Worm (Caenorhabditis elegans) whole organism, L1 larva: ENCODE data around the gene nhr-68.
A peak's percentile ranks its signal among the peaks of the same experiment; 100 is the strongest.

Source experiments
- C04F5.9 ChIP-seq: sonication (generic microtip); optimal IDR thresholded peaks from 2 replicates; lab custom pipeline; 2016; ENCODE audit warnings: missing genetic modification characterization, missing compliant biosample characterization
- C34B4.2 ChIP-seq: sonication (generic microtip); optimal IDR thresholded peaks from 2 replicates; lab custom pipeline; 2017; ENCODE audit warnings: mild to moderate bottlenecking, missing genetic modification characterization, missing compliant biosample characterization
- F16B12.6 ChIP-seq: fragments of 150-350 bp; optimal IDR thresholded peaks from 2 replicates; lab custom pipeline; 2014; ENCODE audit warnings: missing biosample characterization, missing genetic modification characterization
- ceh-63 ChIP-seq: fragments of 200-800 bp; sonication (Bioruptor generic); optimal IDR thresholded peaks from 2 replicates; lab custom pipeline; 2018; ENCODE audit warnings: mild to moderate bottlenecking, missing genetic modification characterization, missing compliant biosample characterization
- ceh-82 ChIP-seq, 3 experiments: fragments of 150-350 bp in 1 of 3; sonication (generic microtip) in 2 of 3; optimal IDR thresholded peaks; 2 replicates each; lab custom pipeline; 2014 to 2017; ENCODE audit warnings: missing biosample characterization in 3 of 3, missing genetic modification characterization in 3 of 3
- ceh-88 ChIP-seq: fragments of 200-800 bp; sonication (Bioruptor generic); IDR thresholded peaks from 2 replicates; pipeline ENCODE4 v1.3.6; 2022; ENCODE audit warnings: missing genetic modification characterization, missing compliant biosample characterization
- dsc-1 ChIP-seq: sonication (generic microtip); optimal IDR thresholded peaks from 2 replicates; lab custom pipeline; 2016; ENCODE audit warnings: mild to moderate bottlenecking, missing genetic modification characterization, missing compliant biosample characterization
- efl-1 ChIP-seq, 4 experiments: fragments of 150-350 bp; optimal IDR thresholded peaks in 3 of 4; peaks in 1 of 4; 1 replicate in 1 of 4; 2 replicates in 3 of 4; lab custom pipeline; 2014; ENCODE audit warnings: missing biosample characterization in 2 of 4, missing genetic modification characterization in 2 of 4, missing genetic modification reagents in 2 of 4
- egl-27 ChIP-seq, 2 experiments: fragments of 150-350 bp in 1 of 2; sonication (generic microtip); optimal IDR thresholded peaks; 3 replicates each; lab custom pipeline; 2017 to 2018; ENCODE audit warnings: missing biosample characterization in 2 of 2, missing genetic modification characterization in 2 of 2, missing genetic modification reagents in 2 of 2
- fkh-8 ChIP-seq: sonication (generic microtip); optimal IDR thresholded peaks from 2 replicates; lab custom pipeline; 2016; ENCODE audit warnings: mild to moderate bottlenecking, missing genetic modification characterization, missing compliant biosample characterization
- fos-1 ChIP-seq: fragments of 150-350 bp; optimal IDR thresholded peaks from 2 replicates; lab custom pipeline; 2014; ENCODE audit warnings: missing biosample characterization, missing genetic modification characterization
- hlh-17 ChIP-seq: fragments of 200-800 bp; sonication (Bioruptor generic); optimal IDR thresholded peaks from 2 replicates; lab custom pipeline; 2018; ENCODE audit warnings: missing genetic modification characterization, mild to moderate bottlenecking, missing compliant biosample characterization, moderate library complexity, borderline replicate concordance
- hpl-2 ChIP-seq: fragments of 150-350 bp; optimal IDR thresholded peaks from 2 replicates; lab custom pipeline; 2014; ENCODE audit warnings: missing biosample characterization, missing genetic modification reagents, missing genetic modification characterization
- irx-1 ChIP-seq: sonication (generic microtip); optimal IDR thresholded peaks from 2 replicates; lab custom pipeline; 2016; ENCODE audit warnings: missing genetic modification characterization, missing compliant biosample characterization
- lin-14 ChIP-seq: fragments of 200-800 bp; sonication (Bioruptor generic); optimal IDR thresholded peaks from 2 replicates; lab custom pipeline; 2018; ENCODE audit warnings: mild to moderate bottlenecking, missing genetic modification characterization, moderate library complexity, missing compliant biosample characterization
- lin-35 ChIP-seq, 2 experiments: fragments of 150-350 bp; optimal IDR thresholded peaks; 2 replicates each; lab custom pipeline; 2014; ENCODE audit warnings: missing biosample characterization in 2 of 2, missing genetic modification characterization in 2 of 2, missing genetic modification reagents in 2 of 2
- lir-3 ChIP-seq: sonication (generic microtip); optimal IDR thresholded peaks from 2 replicates; lab custom pipeline; 2016; ENCODE audit warnings: mild to moderate bottlenecking, missing genetic modification characterization, moderate library complexity, missing compliant biosample characterization; ENCODE audit not compliant: poor library complexity
- lsy-2 ChIP-seq, 2 experiments: fragments of 150-350 bp; optimal IDR thresholded peaks; 2 replicates each; lab custom pipeline; 2014; ENCODE audit warnings: missing biosample characterization in 2 of 2, missing genetic modification characterization in 2 of 2
- mdl-1 ChIP-seq, 2 experiments: fragments of 150-350 bp; optimal IDR thresholded peaks; 2 replicates each; lab custom pipeline; 2014 to 2017; ENCODE audit warnings: missing biosample characterization in 2 of 2, missing genetic modification characterization in 2 of 2, inconsistent platforms in 1 of 2
- mep-1 ChIP-seq: fragments of 150-350 bp; optimal IDR thresholded peaks from 2 replicates; lab custom pipeline; 2014; ENCODE audit warnings: missing biosample characterization, missing genetic modification characterization
- nhr-11 ChIP-seq: fragments of 150-350 bp; optimal IDR thresholded peaks from 2 replicates; lab custom pipeline; 2014; ENCODE audit warnings: missing biosample characterization, missing genetic modification characterization
- nhr-12 ChIP-seq: sonication (generic microtip); optimal IDR thresholded peaks from 2 replicates; lab custom pipeline; 2017; ENCODE audit warnings: missing biosample characterization, missing genetic modification characterization
- nhr-19 ChIP-seq: fragments of 200-800 bp; sonication (Bioruptor generic); conservative IDR thresholded peaks from 2 replicates; pipeline ENCODE4 v1.3.6; 2022; ENCODE audit warnings: missing genetic modification characterization, missing compliant biosample characterization
- nhr-20 ChIP-seq: sonication (generic microtip); optimal IDR thresholded peaks from 2 replicates; lab custom pipeline; 2016; ENCODE audit warnings: mild to moderate bottlenecking, missing genetic modification characterization, missing compliant biosample characterization
- nhr-71 ChIP-seq: sonication (generic microtip); optimal IDR thresholded peaks from 2 replicates; lab custom pipeline; 2016; ENCODE audit warnings: mild to moderate bottlenecking, missing genetic modification characterization, moderate library complexity, missing compliant biosample characterization
- nhr-77 ChIP-seq: fragments of 150-350 bp; optimal IDR thresholded peaks from 2 replicates; lab custom pipeline; 2014; ENCODE audit warnings: missing biosample characterization, missing genetic modification characterization
- nhr-85 ChIP-seq: sonication (generic microtip); peaks from one replicate; lab custom pipeline; 2016; ENCODE audit warnings: missing genetic modification characterization, inconsistent platforms, missing compliant biosample characterization
- nhr-90 ChIP-seq: sonication (generic microtip); optimal IDR thresholded peaks from 2 replicates; lab custom pipeline; 2016; ENCODE audit warnings: mild to moderate bottlenecking, missing genetic modification characterization, missing compliant biosample characterization; ENCODE audit not compliant: poor library complexity
- pqm-1 ChIP-seq: sonication (generic microtip); optimal IDR thresholded peaks from 3 replicates; lab custom pipeline; 2017; ENCODE audit warnings: missing biosample characterization, missing genetic modification characterization
- skn-1 ChIP-seq: fragments of 150-350 bp; optimal IDR thresholded peaks from 2 replicates; lab custom pipeline; 2014; ENCODE audit warnings: missing biosample characterization, missing genetic modification characterization
- snpc-4 ChIP-seq: fragments of 150-350 bp; optimal IDR thresholded peaks from 2 replicates; lab custom pipeline; 2014; ENCODE audit warnings: missing biosample characterization, missing genetic modification characterization
- snu-23 ChIP-seq: sonication (generic microtip); optimal IDR thresholded peaks from 2 replicates; lab custom pipeline; 2016; ENCODE audit warnings: missing genetic modification characterization, missing compliant biosample characterization
- sox-4 ChIP-seq: sonication (generic microtip); optimal IDR thresholded peaks from 2 replicates; lab custom pipeline; 2016; ENCODE audit warnings: missing genetic modification characterization, missing compliant biosample characterization
- sup-37 ChIP-seq: fragments of 200-800 bp; sonication (Bioruptor generic); optimal IDR thresholded peaks from 2 replicates; lab custom pipeline; 2018; ENCODE audit warnings: mild to moderate bottlenecking, missing genetic modification characterization, missing compliant biosample characterization
- tbx-2 ChIP-seq: sonication (generic microtip); optimal IDR thresholded peaks from 2 replicates; lab custom pipeline; 2016; ENCODE audit warnings: missing genetic modification characterization, missing compliant biosample characterization
- tlp-1 ChIP-seq: fragments of 150-350 bp; optimal IDR thresholded peaks from 2 replicates; lab custom pipeline; 2014; ENCODE audit warnings: missing biosample characterization, missing genetic modification characterization
- unc-62 ChIP-seq: fragments of 150-350 bp; optimal IDR thresholded peaks from 2 replicates; lab custom pipeline; 2014; ENCODE audit warnings: missing biosample characterization, missing genetic modification reagents, missing genetic modification characterization
- vab-15 ChIP-seq: sonication (generic microtip); optimal IDR thresholded peaks from 2 replicates; lab custom pipeline; 2017; ENCODE audit warnings: missing genotype, mild to moderate bottlenecking, missing genetic modification characterization, missing compliant biosample characterization

nhr-68 gene

DNA sequence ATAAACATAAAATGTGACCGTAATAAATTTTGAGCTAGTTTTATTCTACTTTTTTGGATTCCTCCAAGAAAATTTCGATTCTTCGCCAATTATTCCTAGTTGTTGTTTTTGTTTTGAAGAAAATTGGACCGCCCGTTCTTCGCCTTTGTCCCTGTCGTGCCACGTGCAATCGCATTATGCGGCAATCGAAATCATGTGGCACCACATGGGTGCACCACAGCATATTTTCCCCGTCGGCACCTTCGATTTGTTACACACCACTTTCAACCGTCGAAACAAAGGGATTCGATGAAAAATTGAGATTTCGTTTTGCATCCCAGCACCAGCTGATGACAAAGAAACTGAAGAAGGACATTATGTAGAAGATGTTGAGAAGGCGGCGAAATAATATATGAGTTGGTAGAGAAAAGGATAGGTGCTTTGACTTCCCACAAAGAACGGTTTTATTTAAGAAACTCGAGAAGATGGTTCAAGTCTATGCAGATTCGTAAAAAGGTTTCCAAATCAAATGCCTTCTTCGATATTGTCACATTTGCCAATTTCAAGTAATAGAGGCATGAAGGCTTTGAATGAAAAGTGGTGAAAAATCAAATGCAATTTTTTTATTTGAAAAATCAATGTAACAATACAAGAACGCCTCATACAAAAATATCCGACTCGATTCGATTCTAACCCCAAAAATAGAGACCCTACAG lies 44.5 kb upstream of the nhr-68 start:
- TF ChIP-seq lin-14 (GFP tag; lab: Kevin White, UChicago) (peak; percentile 33), nhr-11 (tag; lab: Kevin White, UChicago) (no peak), dsc-1 (tag; lab: Kevin White, UChicago) (peak; percentile 57), sup-37 (GFP tag; lab: Kevin White, UChicago) (no peak), ceh-63 (GFP tag; lab: Kevin White, UChicago) (no peak), tlp-1 (tag; lab: Kevin White, UChicago) (no peak), fos-1 (tag; lab: Kevin White, UChicago) (no peak), snu-23 (GFP tag; lab: Kevin White, UChicago) (peak; percentile 21), unc-62 (GFP tag; lab: Kevin White, UChicago) (no peak), nhr-85 (tag; lab: Kevin White, UChicago) (peak; percentile 76), ceh-88 (GFP tag; lab: Robert Waterston, UW) (no peak), mdl-1 (tag; optimal IDR thresholded peaks at IDR 0.05; lab: Kevin White, UChicago) (peak in 1 of 2 experiments; percentile 7), C04F5.9 (tag; lab: Kevin White, UChicago) (no peak), C34B4.2 (tag; lab: Kevin White, UChicago) (no peak), lin-35 (GFP tag; optimal IDR thresholded peaks at IDR 0.05; lab: Kevin White, UChicago) (no peak), mep-1 (tag; lab: Kevin White, UChicago) (no peak), hpl-2 (GFP tag; lab: Kevin White, UChicago) (no peak), fkh-8 (tag; lab: Kevin White, UChicago) (no peak), pqm-1 (tag; lab: Kevin White, UChicago) (no peak), nhr-20 (tag; lab: Kevin White, UChicago) (no peak), snpc-4 (tag; lab: Kevin White, UChicago) (no peak), skn-1 (tag; lab: Kevin White, UChicago) (no peak), sox-4 (no peak), nhr-12 (tag; lab: Kevin White, UChicago) (no peak), ceh-82 (tag; optimal IDR thresholded peaks at IDR 0.05; lab: Kevin White, UChicago) (no peak), irx-1 (tag; lab: Kevin White, UChicago) (no peak), nhr-19 (GFP tag; lab: Robert Waterston, UW) (no peak), hlh-17 (GFP tag; lab: Kevin White, UChicago) (no peak), F16B12.6 (tag; lab: Kevin White, UChicago) (no peak), nhr-77 (tag; lab: Kevin White, UChicago) (no peak)

DNA sequence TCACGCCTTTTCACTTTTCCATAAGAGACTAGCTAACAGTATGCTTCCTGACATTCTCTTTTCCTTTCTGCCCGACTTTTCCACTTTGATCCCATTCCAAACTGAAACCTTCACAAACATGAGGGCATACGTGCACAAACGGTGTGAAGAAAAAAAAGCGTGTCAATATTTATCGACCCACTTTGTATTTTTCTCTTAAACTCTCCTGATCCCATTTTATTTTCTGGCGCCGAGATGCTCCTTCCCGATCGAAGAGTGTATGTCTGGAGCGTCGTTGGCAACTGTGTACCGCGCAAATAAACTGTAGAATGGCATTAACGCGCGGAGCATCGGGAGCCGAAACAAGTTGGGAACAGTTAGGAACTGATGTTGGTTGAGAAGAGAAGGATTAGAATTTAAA lies 43.7 kb upstream of the nhr-68 start:
- no peak for TF ChIP-seq efl-1 (optimal IDR thresholded peaks at IDR 0.05; lab: Kevin White, UChicago)
- TF ChIP-seq efl-1 (GFP tag; optimal IDR thresholded peaks at IDR 0.05 in 1 of 2; lab: Kevin White, UChicago), result peak in 1 of 2 experiments; percentile 58
- no peak for TF ChIP-seq lir-3 (tag; lab: Kevin White, UChicago)
- TF ChIP-seq nhr-20 (tag; lab: Kevin White, UChicago), result peak; percentile 36
- TF ChIP-seq nhr-77 (tag; lab: Kevin White, UChicago), result peak; percentile 65
- TF ChIP-seq vab-15, result no peak
- peak; percentile 45 to 57 for TF ChIP-seq egl-27 (tag; optimal IDR thresholded peaks at IDR 0.05; lab: Kevin White, UChicago)
- peak; percentile 48 for TF ChIP-seq lin-14 (GFP tag; lab: Kevin White, UChicago)
- TF ChIP-seq lsy-2 (tag; optimal IDR thresholded peaks at IDR 0.05; lab: Kevin White, UChicago), result peak in 1 of 2 experiments; percentile 21
- peak in 1 of 2 experiments; percentile 25 for TF ChIP-seq mdl-1 (tag; optimal IDR thresholded peaks at IDR 0.05; lab: Kevin White, UChicago)
- no peak for TF ChIP-seq nhr-90 (tag; lab: Kevin White, UChicago)
- TF ChIP-seq nhr-71, result peak; percentile 36
- peak; percentile 58 for TF ChIP-seq tbx-2
